Worm (Caenorhabditis elegans): Measurements from ENCODE around the gene akap-1.

akap-1 gene

DNA sequence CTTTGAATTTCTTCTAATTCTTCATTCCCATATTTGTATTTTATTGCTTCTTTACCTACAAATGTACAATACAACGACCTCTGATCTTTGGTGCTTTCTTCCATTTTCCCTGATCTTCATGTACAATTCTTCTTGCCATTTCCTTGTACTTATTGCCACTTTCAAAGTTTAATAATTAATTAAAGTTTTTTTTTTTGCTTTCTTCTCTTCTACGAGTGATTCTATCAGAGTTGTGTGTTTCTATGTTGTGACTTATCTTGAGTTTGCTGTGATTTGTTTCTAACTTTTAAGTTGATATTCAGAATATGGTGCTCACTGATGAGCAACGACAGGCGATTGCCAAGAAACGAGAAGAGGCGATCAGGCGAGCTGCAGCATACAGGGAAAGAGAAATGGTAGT lies 37.5 kb downstream of the akap-1 start, which contains the start of gene smrc-1:
TSS of gene smrc-1 (plus strand) at position 301 of the 400 bp plus-strand sequence.
- no peak for TF ChIP-seq ama-1 (optimal IDR thresholded peaks at IDR 0.05)
- no peak for TF ChIP-seq swsn-7 (tag; optimal IDR thresholded peaks at IDR 0.05)
- TF ChIP-seq elt-2 (tag; optimal IDR thresholded peaks at IDR 0.05), result no peak

- TF ChIP-seq nhr-20 (tag; optimal IDR thresholded peaks at IDR 0.05), result peak; percentile 19
- TF ChIP-seq sptf-1 (tag; optimal IDR thresholded peaks at IDR 0.05), result no peak
- TF ChIP-seq nhr-19 (GFP tag; conservative IDR thresholded peaks at IDR 0.05), result no peak
- no peak for TF ChIP-seq nhr-90 (tag; optimal IDR thresholded peaks at IDR 0.05; ENCODE audit: poor library complexity)
- peak in 3 of 6 experiments; percentile 21 to 40 (median 35) for TF ChIP-seq elt-3 (tag; optimal IDR thresholded peaks at IDR 0.05)
- no peak for TF ChIP-seq lin-39 (tag; optimal IDR thresholded peaks at IDR 0.05)
- peak; percentile 46 for TF ChIP-seq blmp-1 (tag; optimal IDR thresholded peaks at IDR 0.05)
- peak in 1 of 2 experiments; percentile 0 for TF ChIP-seq lin-35 (GFP tag; optimal IDR thresholded peaks at IDR 0.05)
- TF ChIP-seq pag-3 (tag; optimal IDR thresholded peaks at IDR 0.05; ENCODE audit: borderline replicate concordance, insufficient read depth), result no peak
- no peak for TF ChIP-seq snu-23 (GFP tag; optimal IDR thresholded peaks at IDR 0.05)
- peak in 1 of 2 experiments; percentile 3 for TF ChIP-seq mdl-1 (tag; optimal IDR thresholded peaks at IDR 0.05)
- TF ChIP-seq grh-1 (GFP tag; IDR thresholded peaks at IDR 0.05), result no peak
- TF ChIP-seq fkh-10 (GFP tag; optimal IDR thresholded peaks at IDR 0.05), result no peak
- no peak for TF ChIP-seq hlh-17 (GFP tag; optimal IDR thresholded peaks at IDR 0.05; ENCODE audit: borderline replicate concordance)
- TF ChIP-seq dpl-1 (GFP tag; optimal IDR thresholded peaks at IDR 0.05), result no peak
- peak; percentile 12 for TF ChIP-seq nhr-71 (tag; optimal IDR thresholded peaks at IDR 0.05)
- TF ChIP-seq ceh-90 (tag; optimal IDR thresholded peaks at IDR 0.05), result no peak
Observed at ce11 chrIII:6395706-6396232, 42.6 kb downstream of the akap-1 start, which contains the start of gene oatr-1. TSS of gene oatr-1 (minus strand) at chrIII:6396182.

ce11 chrIII:6396381-6396780 lies 43.2 kb downstream of the akap-1 start:
- TF ChIP-seq fkh-10 (GFP tag; optimal IDR thresholded peaks at IDR 0.05) (no peak), ama-1 (optimal IDR thresholded peaks at IDR 0.05) (no peak), unc-30 (tag; optimal IDR thresholded peaks at IDR 0.05) (no peak), mab-9 (GFP tag; IDR thresholded peaks at IDR 0.05) (no peak), fos-1 (tag; optimal IDR thresholded peaks at IDR 0.05) (no peak), jun-1 (tag; optimal IDR thresholded peaks at IDR 0.05) (peak; percentile 27), efl-3 (GFP tag; optimal IDR thresholded peaks at IDR 0.05) (no peak), elt-3 (tag; optimal IDR thresholded peaks at IDR 0.05) (peak; percentile 79 to 99 (median 89)), mdl-1 (tag; optimal IDR thresholded peaks at IDR 0.05) (no peak), ceh-63 (GFP tag; optimal IDR thresholded peaks at IDR 0.05) (no peak), nhr-20 (tag; optimal IDR thresholded peaks at IDR 0.05) (peak; percentile 61), lin-13 (GFP tag; optimal IDR thresholded peaks at IDR 0.05) (no peak), pqm-1 (tag; optimal IDR thresholded peaks at IDR 0.05) (peak; percentile 23), snpc-4 (tag; optimal IDR thresholded peaks at IDR 0.05) (no peak), elt-2 (tag; optimal IDR thresholded peaks at IDR 0.05) (peak; percentile 96), nhr-237 (tag; optimal IDR thresholded peaks at IDR 0.05) (no peak), aha-1 (tag; optimal IDR thresholded peaks at IDR 0.05) (no peak), nhr-77 (tag; optimal IDR thresholded peaks at IDR 0.05) (no peak), unc-86 (tag; optimal IDR thresholded peaks at IDR 0.05) (no peak), nhr-12 (tag; optimal IDR thresholded peaks at IDR 0.05) (no peak), blmp-1 (tag; optimal IDR thresholded peaks at IDR 0.05) (no peak), F16B12.6 (tag; optimal IDR thresholded peaks at IDR 0.05) (no peak), hpl-2 (GFP tag; optimal IDR thresholded peaks at IDR 0.05) (no peak), dpl-1 (GFP tag; optimal IDR thresholded peaks at IDR 0.05) (no peak), egl-13 (tag; optimal IDR thresholded peaks at IDR 0.05) (no peak), C34B4.2 (tag; optimal IDR thresholded peaks at IDR 0.05) (no peak), zip-4 (GFP tag; optimal IDR thresholded peaks at IDR 0.05) (no peak), pag-3 (tag; optimal IDR thresholded peaks at IDR 0.05; ENCODE audit: borderline replicate concordance, insufficient read depth) (no peak), grh-1 (GFP tag; IDR thresholded peaks at IDR 0.05) (peak; percentile 50; the same call in 1 of the 2 replicates), ceh-8 (GFP tag; optimal IDR thresholded peaks at IDR 0.05) (no peak), snu-23 (GFP tag; optimal IDR thresholded peaks at IDR 0.05) (peak; percentile 34), unc-62 (GFP tag; optimal IDR thresholded peaks at IDR 0.05) (no peak), aly-2 (tag; optimal IDR thresholded peaks at IDR 0.05) (no peak), hlh-4 (tag; optimal IDR thresholded peaks at IDR 0.05) (no peak), nhr-85 (tag) (peak; percentile 37), ztf-4 (tag; optimal IDR thresholded peaks at IDR 0.05) (no peak), sptf-1 (tag; optimal IDR thresholded peaks at IDR 0.05) (no peak), sup-37 (GFP tag; optimal IDR thresholded peaks at IDR 0.05) (no peak), lin-14 (GFP tag; optimal IDR thresholded peaks at IDR 0.05) (peak; percentile 59)
